Fruit fly (Drosophila melanogaster) ovary, adult (tissue): ENCODE results near the gene Mettl14.

Experiments used
- CG17801 ChIP-seq: fragments of 200-800 bp; optimal IDR thresholded peaks from 2 replicates; lab custom pipeline; 2019; ENCODE audit warnings: missing biosample characterization, mild to moderate bottlenecking, missing genetic modification characterization, moderate library complexity; ENCODE audit not compliant: partially characterized antibody

Mettl14 gene

dm6 chr2L:8344536-8344935 lies 36.3 kb downstream of the Mettl14 start:
- no peak for TF ChIP-seq CG17801

- no peak for TF ChIP-seq CG17801
These were observed 38.0 kb downstream of the Mettl14 start, which contains the start of gene CG7778 for dm6 chr2L:8346260-8346659. Gene CG7778, plus strand, starts transcription at chr2L:8346620.

dm6 chr2L:8350560-8351171 lies 42.4 kb downstream of the Mettl14 start:
- TF ChIP-seq CG17801, result no peak

- no peak for TF ChIP-seq CG17801
These were observed 43.1 kb downstream of the Mettl14 start for dm6 chr2L:8351333-8351732.

dm6 chr2L:8351864-8352263 lies 43.6 kb downstream of the Mettl14 start, which contains the start of gene Mur29B:
Gene Mur29B, plus strand, starts transcription at chr2L:8352187.
- TF ChIP-seq CG17801, result no peak

dm6 chr2L:8355419-8355818 lies 47.2 kb downstream of the Mettl14 start:
- no peak for TF ChIP-seq CG17801
